Worm (Caenorhabditis elegans) whole organism, L4/young adult: ENCODE data around the gene his-63.

Experiments
- W03F9.2 ChIP-seq: fragments of 150-350 bp; optimal IDR thresholded peaks from 2 replicates; lab custom pipeline; 2014; ENCODE audit warnings: missing biosample characterization, missing genetic modification characterization
- him-1 ChIP-seq: sonication (generic microtip); optimal IDR thresholded peaks from 2 replicates; lab custom pipeline; 2016; ENCODE audit warnings: missing genotype, missing genetic modification reagents, missing genetic modification characterization, missing compliant biosample characterization

ce11 chrIV:11410084-11410483 lies 3.4 kb upstream of the his-63 start, which contains the start of gene gfat-2:
- TF ChIP-seq W03F9.2 (tag; lab: Kevin White, UChicago) (no peak), him-1 (tag; lab: Kevin White, UChicago) (no peak)
